Worm (Caenorhabditis elegans): ENCODE measurements around the gene M151.1.

ce11 chrII:3641197-3641596, at the start of gene M151.1:
- TF ChIP-seq nhr-10 (tag; optimal IDR thresholded peaks at IDR 0.05), result no peak
- no peak for TF ChIP-seq nhr-77 (tag; optimal IDR thresholded peaks at IDR 0.05)
